Worm (Caenorhabditis elegans) whole organism, late embryonic: ENCODE measurements around the gene F54C9.11.

ENCODE experiments used
- C08G9.2 ChIP-seq: sonication (generic microtip); optimal IDR thresholded peaks from 2 replicates; lab custom pipeline; 2016; ENCODE audit warnings: mild to moderate bottlenecking, missing genetic modification characterization, moderate library complexity, missing compliant biosample characterization
- K09A11.1 ChIP-seq: sonication (generic microtip); optimal IDR thresholded peaks from 2 replicates; lab custom pipeline; 2017; ENCODE audit warnings: antibody characterized with exemption, mild to moderate bottlenecking, missing genetic modification characterization, missing compliant biosample characterization; ENCODE audit not compliant: insufficient read depth
- T23F11.4 ChIP-seq: fragments of 200-800 bp; sonication (Bioruptor generic); optimal IDR thresholded peaks from 2 replicates; lab custom pipeline; 2018; ENCODE audit warnings: mild to moderate bottlenecking, missing genetic modification characterization, missing compliant biosample characterization
- Y22D7AL.16 ChIP-seq: sonication (generic microtip); optimal IDR thresholded peaks from 2 replicates; lab custom pipeline; 2016; ENCODE audit warnings: missing genetic modification characterization, missing compliant biosample characterization
- ahr-1 ChIP-seq: sonication (generic microtip); optimal IDR thresholded peaks from 2 replicates; lab custom pipeline; 2016; ENCODE audit warnings: missing genetic modification characterization, missing compliant biosample characterization
- ama-1 ChIP-seq: fragments of 150-350 bp; optimal IDR thresholded peaks from 2 replicates; lab custom pipeline; 2014
- ceh-14 ChIP-seq: sonication (generic microtip); optimal IDR thresholded peaks from 2 replicates; lab custom pipeline; 2016; ENCODE audit warnings: missing genotype, missing genetic modification characterization, missing compliant biosample characterization
- ceh-18 ChIP-seq: sonication (generic microtip); optimal IDR thresholded peaks from 2 replicates; lab custom pipeline; 2016; ENCODE audit warnings: missing genetic modification characterization, missing compliant biosample characterization
- ceh-31 ChIP-seq: sonication (generic microtip); optimal IDR thresholded peaks from 2 replicates; lab custom pipeline; 2016; ENCODE audit warnings: missing genetic modification characterization, missing compliant biosample characterization
- ceh-34 ChIP-seq: sonication (generic microtip); optimal IDR thresholded peaks from 2 replicates; lab custom pipeline; 2016; ENCODE audit warnings: mild to moderate bottlenecking, missing genetic modification characterization, missing compliant biosample characterization
- ceh-45 ChIP-seq: fragments of 200-800 bp; sonication (Bioruptor generic); IDR thresholded peaks from 2 replicates; pipeline ENCODE4 v1.3.6; 2022; ENCODE audit warnings: missing genetic modification reagents, missing genetic modification characterization, missing compliant biosample characterization
- ceh-48 ChIP-seq: sonication (generic microtip); optimal IDR thresholded peaks from 2 replicates; lab custom pipeline; 2016; ENCODE audit warnings: missing genetic modification characterization, inconsistent platforms, missing compliant biosample characterization
- ceh-6 ChIP-seq: fragments of 200-800 bp; sonication (Bioruptor generic); optimal IDR thresholded peaks from 2 replicates; lab custom pipeline; 2018; ENCODE audit warnings: mild to moderate bottlenecking, missing genetic modification characterization, missing compliant biosample characterization
- che-1 ChIP-seq: sonication (generic microtip); optimal IDR thresholded peaks from 2 replicates; lab custom pipeline; 2016; ENCODE audit warnings: mild to moderate bottlenecking, missing genetic modification characterization, missing compliant biosample characterization
- dmd-4 ChIP-seq: sonication (generic microtip); optimal IDR thresholded peaks from 2 replicates; lab custom pipeline; 2016; ENCODE audit warnings: borderline replicate concordance, missing genetic modification characterization, missing compliant biosample characterization
- dve-1 ChIP-seq: sonication (generic microtip); optimal IDR thresholded peaks from 2 replicates; lab custom pipeline; 2017; ENCODE audit warnings: antibody characterized with exemption, mild to moderate bottlenecking, missing genetic modification characterization, missing compliant biosample characterization
- ets-4 ChIP-seq: sonication (generic microtip); optimal IDR thresholded peaks from 2 replicates; lab custom pipeline; 2016; ENCODE audit warnings: missing genetic modification characterization, missing compliant biosample characterization
- eyg-1 ChIP-seq: sonication (generic microtip); optimal IDR thresholded peaks from 2 replicates; lab custom pipeline; 2016; ENCODE audit warnings: missing genotype, missing genetic modification characterization, missing compliant biosample characterization
- gmeb-2 ChIP-seq: sonication (generic microtip); optimal IDR thresholded peaks from 2 replicates; lab custom pipeline; 2016; ENCODE audit warnings: missing genetic modification characterization, inconsistent platforms, missing compliant biosample characterization
- hlh-15 ChIP-seq: sonication (generic microtip); optimal IDR thresholded peaks from 2 replicates; lab custom pipeline; 2016; ENCODE audit warnings: missing genetic modification characterization, missing compliant biosample characterization
- lim-6 ChIP-seq: sonication (generic microtip); optimal IDR thresholded peaks from 2 replicates; lab custom pipeline; 2016; ENCODE audit warnings: missing genetic modification characterization, missing compliant biosample characterization
- lin-11 ChIP-seq: fragments of 200-800 bp; sonication (Bioruptor generic); optimal IDR thresholded peaks from 2 replicates; lab custom pipeline; 2018; ENCODE audit warnings: mild to moderate bottlenecking, missing genetic modification characterization, missing compliant biosample characterization
- mec-3 ChIP-seq: sonication (generic microtip); optimal IDR thresholded peaks from 2 replicates; lab custom pipeline; 2016; ENCODE audit warnings: borderline replicate concordance, missing genetic modification characterization, missing compliant biosample characterization
- nfya-1 ChIP-seq: sonication (generic microtip); optimal IDR thresholded peaks from 2 replicates; lab custom pipeline; 2017; ENCODE audit warnings: missing genetic modification characterization, mild to moderate bottlenecking, missing compliant biosample characterization, antibody characterized with exemption, moderate library complexity
- nhr-11 ChIP-seq: fragments of 150-350 bp; optimal IDR thresholded peaks from 2 replicates; lab custom pipeline; 2014; ENCODE audit warnings: missing biosample characterization, missing genetic modification characterization
- nhr-232 ChIP-seq: sonication (generic microtip); optimal IDR thresholded peaks from 2 replicates; lab custom pipeline; 2016; ENCODE audit warnings: missing genetic modification characterization, missing compliant biosample characterization
- odd-2 ChIP-seq: sonication (generic microtip); optimal IDR thresholded peaks from 2 replicates; lab custom pipeline; 2017; ENCODE audit warnings: antibody characterized with exemption, mild to moderate bottlenecking, missing genetic modification characterization, missing compliant biosample characterization
- pha-4 ChIP-seq: fragments of 150-350 bp; optimal IDR thresholded peaks from 2 replicates; lab custom pipeline; 2018; ENCODE audit warnings: missing biosample characterization, missing genetic modification reagents, missing genetic modification characterization
- pros-1 ChIP-seq: fragments of 150-350 bp; optimal IDR thresholded peaks from 2 replicates; lab custom pipeline; 2014; ENCODE audit warnings: missing biosample characterization, missing genetic modification reagents, missing genetic modification characterization
- sdc-2 ChIP-seq: sonication (generic microtip); optimal IDR thresholded peaks from 2 replicates; lab custom pipeline; 2016; ENCODE audit warnings: missing genotype, missing genetic modification characterization, missing compliant biosample characterization
- sox-2 ChIP-seq: fragments of 200-800 bp; sonication (Bioruptor generic); IDR thresholded peaks from 2 replicates; pipeline ENCODE4 v1.3.6; 2022; ENCODE audit warnings: missing genetic modification reagents, missing genetic modification characterization, missing compliant biosample characterization
- sox-4 ChIP-seq: sonication (generic microtip); optimal IDR thresholded peaks from 2 replicates; lab custom pipeline; 2017; ENCODE audit warnings: mild to moderate bottlenecking, missing genetic modification characterization, inconsistent platforms, missing compliant biosample characterization
- syd-9 ChIP-seq: sonication (generic microtip); optimal IDR thresholded peaks from 2 replicates; lab custom pipeline; 2016; ENCODE audit warnings: mild to moderate bottlenecking, missing genetic modification characterization, moderate library complexity, missing compliant biosample characterization
- tbx-2 ChIP-seq: sonication (generic microtip); optimal IDR thresholded peaks from 2 replicates; lab custom pipeline; 2016; ENCODE audit warnings: missing genetic modification characterization, missing compliant biosample characterization
- tbx-7 ChIP-seq: sonication (generic microtip); optimal IDR thresholded peaks from 2 replicates; lab custom pipeline; 2016; ENCODE audit warnings: missing genotype, missing genetic modification characterization, missing compliant biosample characterization
- unc-3 ChIP-seq, 2 experiments: fragments of 200-800 bp in 1 of 2; sonication (Bioruptor generic) in 1 of 2; sonication (generic microtip) in 1 of 2; conservative IDR thresholded peaks in 1 of 2; optimal IDR thresholded peaks in 1 of 2; 2 replicates each; pipeline versions ENCODE4 v1.3.6 to Lab custom; 2016 to 2022; ENCODE audit warnings: missing compliant biosample characterization in 2 of 2, missing genetic modification characterization in 2 of 2, missing genetic modification reagents in 1 of 2
- unc-42 ChIP-seq: sonication (generic microtip); optimal IDR thresholded peaks from 2 replicates; lab custom pipeline; 2016; ENCODE audit warnings: missing genotype, missing genetic modification characterization, missing compliant biosample characterization
- zip-5 ChIP-seq: sonication (generic microtip); optimal IDR thresholded peaks from 2 replicates; lab custom pipeline; 2016; ENCODE audit warnings: missing genetic modification characterization, missing compliant biosample characterization

F54C9.11 gene

ce11 chrII:8606549-8606948 is 21.7 kb upstream of the F54C9.11 start, which contains the start of gene F28C6.8:
Gene F28C6.8, plus strand, starts transcription at chrII:8606849.
- TF ChIP-seq ceh-18 (tag; lab: Kevin White, UChicago), result no peak
- TF ChIP-seq ahr-1 (tag; lab: Kevin White, UChicago), result no peak
- no peak for TF ChIP-seq syd-9 (tag; lab: Kevin White, UChicago)
- no peak for TF ChIP-seq sox-4 (tag; lab: Kevin White, UChicago)
- TF ChIP-seq ceh-48 (tag; lab: Kevin White, UChicago), result no peak
- no peak for TF ChIP-seq che-1 (tag; lab: Kevin White, UChicago)
- TF ChIP-seq sox-2 (GFP tag; lab: Robert Waterston, UW), result no peak
- TF ChIP-seq odd-2 (tag; lab: Kevin White, UChicago), result no peak
- TF ChIP-seq ceh-6 (GFP tag; lab: Kevin White, UChicago), result no peak
- no peak for TF ChIP-seq ets-4 (tag; lab: Kevin White, UChicago)
- TF ChIP-seq ceh-45 (GFP tag; lab: Robert Waterston, UW), result no peak
- TF ChIP-seq C08G9.2 (tag; lab: Kevin White, UChicago), result no peak
- no peak for TF ChIP-seq Y22D7AL.16 (tag; lab: Kevin White, UChicago)
- TF ChIP-seq nfya-1 (tag; lab: Kevin White, UChicago), result no peak

ce11 chrII:8603567-8604359 is 18.9 kb upstream of the F54C9.11 start, which contains the start of gene suf-1:
Gene suf-1, plus strand, starts transcription at chrII:8603846.
- TF ChIP-seq nfya-1 (tag; lab: Kevin White, UChicago) (peak; percentile 31), ama-1 (lab: Kevin White, UChicago) (peak; percentile 65), Y22D7AL.16 (tag; lab: Kevin White, UChicago) (no peak), unc-42 (tag; lab: Kevin White, UChicago) (peak; percentile 48)

- TF ChIP-seq nhr-11 (tag; lab: Kevin White, UChicago) (no peak), tbx-2 (tag; lab: Kevin White, UChicago) (no peak), tbx-7 (no peak), mec-3 (tag; lab: Kevin White, UChicago) (no peak), lim-6 (tag; lab: Kevin White, UChicago) (no peak), nfya-1 (tag; lab: Kevin White, UChicago) (peak; percentile 36), T23F11.4 (GFP tag; lab: Kevin White, UChicago) (no peak), K09A11.1 (tag; lab: Kevin White, UChicago) (no peak), hlh-15 (tag; lab: Kevin White, UChicago) (no peak), unc-3 (GFP tag; conservative IDR thresholded peaks at IDR 0.05; lab: Robert Waterston, UW) (no peak), unc-3 (tag; optimal IDR thresholded peaks at IDR 0.05; lab: Kevin White, UChicago) (no peak), ama-1 (lab: Kevin White, UChicago) (no peak), sdc-2 (tag; lab: Kevin White, UChicago) (no peak), ahr-1 (tag; lab: Kevin White, UChicago) (no peak), unc-42 (tag; lab: Kevin White, UChicago) (peak; percentile 40), ceh-14 (tag; lab: Kevin White, UChicago) (no peak), ceh-31 (tag; lab: Kevin White, UChicago) (peak; percentile 9), pha-4 (tag; lab: Kevin White, UChicago) (no peak), gmeb-2 (no peak)
Observed at ce11 chrII:8602337-8602944, 17.6 kb upstream of the F54C9.11 start, which contains the start of the genes cpf-1 and rpl-26. Gene cpf-1, minus strand, starts transcription at chrII:8602440. Gene rpl-26, plus strand, starts transcription at chrII:8602785.

ce11 chrII:8600165-8600564 is 15.3 kb upstream of the F54C9.11 start, which contains the start of gene pigg-1:
Gene pigg-1, minus strand, starts transcription at chrII:8600265.
- no peak for TF ChIP-seq eyg-1 (tag; lab: Kevin White, UChicago)
- TF ChIP-seq ceh-48 (tag; lab: Kevin White, UChicago), result no peak
- TF ChIP-seq zip-5 (tag; lab: Kevin White, UChicago), result no peak
- no peak for TF ChIP-seq ceh-34 (tag; lab: Kevin White, UChicago)
- no peak for TF ChIP-seq lin-11 (tag; lab: Kevin White, UChicago)
- no peak for TF ChIP-seq pros-1 (tag; lab: Kevin White, UChicago)
- TF ChIP-seq pha-4 (tag; lab: Kevin White, UChicago), result no peak
- TF ChIP-seq nfya-1 (tag; lab: Kevin White, UChicago), result no peak
- TF ChIP-seq dmd-4 (tag; lab: Kevin White, UChicago), result no peak
- no peak for TF ChIP-seq nhr-232
- TF ChIP-seq dve-1 (tag; lab: Kevin White, UChicago), result no peak
- TF ChIP-seq Y22D7AL.16 (tag; lab: Kevin White, UChicago), result no peak
- no peak for TF ChIP-seq ets-4 (tag; lab: Kevin White, UChicago)
- TF ChIP-seq lim-6 (tag; lab: Kevin White, UChicago), result no peak
- no peak for TF ChIP-seq ama-1 (lab: Kevin White, UChicago)
